Worm (Caenorhabditis elegans): ENCODE data around the gene ZC395.5.

Gene ZC395.5

ce11 chrIII:5273396-5273857 is 5.8 kb downstream of the ZC395.5 start, which contains the start of gene ztf-8 (continued):
- TF ChIP-seq lin-29 (GFP tag; IDR thresholded peaks at IDR 0.05): no peak
- TF ChIP-seq T26A8.4 (GFP tag; IDR thresholded peaks at IDR 0.05): peak; percentile 62; the same call in 1 of the 2 replicates
- TF ChIP-seq F49E8.2 (tag; optimal IDR thresholded peaks at IDR 0.05; ENCODE audit: borderline replicate concordance): peak; percentile 81
- TF ChIP-seq gei-8 (GFP tag; optimal IDR thresholded peaks at IDR 0.05): no peak
- no peak for TF ChIP-seq ceh-44 (GFP tag; IDR thresholded peaks at IDR 0.05)
- TF ChIP-seq egl-27 (tag; optimal IDR thresholded peaks at IDR 0.05): no peak
- no peak for TF ChIP-seq saeg-2 (GFP tag; IDR thresholded peaks at IDR 0.05)
- no peak for TF ChIP-seq snpc-4 (tag; optimal IDR thresholded peaks at IDR 0.05)
- no peak for TF ChIP-seq dmd-8 (GFP tag; IDR thresholded peaks at IDR 0.05)
- no peak for TF ChIP-seq nhr-25 (tag; optimal IDR thresholded peaks at IDR 0.05; ENCODE audit: borderline replicate concordance, insufficient read depth)
- TF ChIP-seq ceh-20 (GFP tag; IDR thresholded peaks at IDR 0.05): no peak
- no peak for TF ChIP-seq zfp-2 (tag; optimal IDR thresholded peaks at IDR 0.05)
- peak; percentile 65; the same call in 1 of the 2 replicates for TF ChIP-seq Y48G9A.11 (GFP tag; IDR thresholded peaks at IDR 0.05)
- no peak for TF ChIP-seq ceh-32 (tag; optimal IDR thresholded peaks at IDR 0.05; ENCODE audit: poor library complexity)
- TF ChIP-seq ceh-62 (tag; optimal IDR thresholded peaks at IDR 0.05): no peak
- no peak for TF ChIP-seq F44E2.7 (GFP tag; IDR thresholded peaks at IDR 0.05)
- TF ChIP-seq nhr-10 (tag; optimal IDR thresholded peaks at IDR 0.05): no peak
- TF ChIP-seq duxl-1 (tag; optimal IDR thresholded peaks at IDR 0.05; ENCODE audit: poor library complexity): no peak
- no peak for TF ChIP-seq madf-5 (GFP tag; IDR thresholded peaks at IDR 0.05)
- no peak for TF ChIP-seq tra-1 (GFP tag; IDR thresholded peaks at IDR 0.05)
- no peak for TF ChIP-seq mxl-3 (GFP tag; optimal IDR thresholded peaks at IDR 0.05)
- TF ChIP-seq dpl-1 (GFP tag; optimal IDR thresholded peaks at IDR 0.05): no peak
- 0 out of 2 replicates have a peak, but pooled peaks have one; percentile 6 for TF ChIP-seq dmd-6 (GFP tag; IDR thresholded peaks at IDR 0.05)
- TF ChIP-seq unc-62 (GFP tag; optimal IDR thresholded peaks at IDR 0.05 in 1 of 2): no peak
- TF ChIP-seq unc-62 (tag; optimal IDR thresholded peaks at IDR 0.05): no peak
- TF ChIP-seq unc-130 (GFP tag; optimal IDR thresholded peaks at IDR 0.05): no peak
- TF ChIP-seq daf-19 (GFP tag; conservative IDR thresholded peaks at IDR 0.05): no peak
- no peak for TF ChIP-seq hlh-11 (tag; optimal IDR thresholded peaks at IDR 0.05)
- no peak for TF ChIP-seq ces-1 (GFP tag; optimal IDR thresholded peaks at IDR 0.05)
- TF ChIP-seq ama-1 (optimal IDR thresholded peaks at IDR 0.05): peak; percentile 9
- no peak for TF ChIP-seq sdz-12 (GFP tag; optimal IDR thresholded peaks at IDR 0.05)
- no peak for TF ChIP-seq set-16 (GFP tag; IDR thresholded peaks at IDR 0.05)
- no peak for TF ChIP-seq rbr-2 (tag; optimal IDR thresholded peaks at IDR 0.05)
- no peak for TF ChIP-seq tag-97 (GFP tag; IDR thresholded peaks at IDR 0.05)
- TF ChIP-seq nhr-237 (tag; optimal IDR thresholded peaks at IDR 0.05): no peak
- no peak for TF ChIP-seq lin-15B (tag; optimal IDR thresholded peaks at IDR 0.05)
- TF ChIP-seq zfp-3 (GFP tag; conservative IDR thresholded peaks at IDR 0.05): no peak
- peak; percentile 54 for TF ChIP-seq lin-38 (GFP tag; IDR thresholded peaks at IDR 0.05)

ce11 chrIII:5274250-5274649 is 6.6 kb downstream of the ZC395.5 start:
- TF ChIP-seq T26A8.4 (GFP tag; IDR thresholded peaks at IDR 0.05) (0 out of 2 replicates have a peak, but pooled peaks have one; percentile 27), ceh-82 (tag; optimal IDR thresholded peaks at IDR 0.05) (no peak), D1046.2 (GFP tag; IDR thresholded peaks at IDR 0.05) (no peak), Y5F2A.4 (GFP tag; optimal IDR thresholded peaks at IDR 0.05) (no peak), zfp-3 (GFP tag; conservative IDR thresholded peaks at IDR 0.05) (0 out of 2 replicates have a peak, but pooled peaks have one; percentile 27)

All from whole organism, L4 larva.